Worm (Caenorhabditis elegans) whole organism, early embryonic: Measurements from ENCODE around the gene nlp-11.

Experiments used
- aly-1 ChIP-seq: sonication (generic microtip); optimal IDR thresholded peaks from 2 replicates; lab custom pipeline; 2016; ENCODE audit warnings: missing genetic modification characterization, missing compliant biosample characterization
- ama-1 ChIP-seq: fragments of 150-350 bp; optimal IDR thresholded peaks from 2 replicates; lab custom pipeline; 2014
- ceh-13 ChIP-seq: fragments of 200-800 bp; sonication (Bioruptor generic); optimal IDR thresholded peaks from 2 replicates; lab custom pipeline; 2018; ENCODE audit warnings: mild to moderate bottlenecking, missing genetic modification characterization, missing compliant biosample characterization
- ceh-36 ChIP-seq: sonication (generic microtip); optimal IDR thresholded peaks from 2 replicates; lab custom pipeline; 2016; ENCODE audit warnings: missing genetic modification characterization, inconsistent platforms, missing compliant biosample characterization
- ets-7 ChIP-seq: sonication (generic microtip); optimal IDR thresholded peaks from 2 replicates; lab custom pipeline; 2016; ENCODE audit warnings: missing genotype, missing genetic modification characterization, missing compliant biosample characterization
- flt-1 ChIP-seq: fragments of 200-800 bp; sonication (Bioruptor generic); IDR thresholded peaks from 2 replicates; pipeline ENCODE4 v1.3.6; 2022; ENCODE audit warnings: missing genetic modification characterization, missing compliant biosample characterization
- hnd-1 ChIP-seq: sonication (generic microtip); optimal IDR thresholded peaks from 2 replicates; lab custom pipeline; 2016; ENCODE audit warnings: missing genetic modification characterization, missing compliant biosample characterization
- pes-1 ChIP-seq: fragments of 200-800 bp; sonication (Bioruptor generic); IDR thresholded peaks from 2 replicates; pipeline ENCODE4 v1.3.6; 2022; ENCODE audit warnings: missing genetic modification reagents, missing genetic modification characterization, missing compliant biosample characterization
- tra-4 ChIP-seq: sonication (generic microtip); optimal IDR thresholded peaks from 2 replicates; lab custom pipeline; 2017; ENCODE audit warnings: missing genetic modification characterization, missing compliant biosample characterization

DNA sequence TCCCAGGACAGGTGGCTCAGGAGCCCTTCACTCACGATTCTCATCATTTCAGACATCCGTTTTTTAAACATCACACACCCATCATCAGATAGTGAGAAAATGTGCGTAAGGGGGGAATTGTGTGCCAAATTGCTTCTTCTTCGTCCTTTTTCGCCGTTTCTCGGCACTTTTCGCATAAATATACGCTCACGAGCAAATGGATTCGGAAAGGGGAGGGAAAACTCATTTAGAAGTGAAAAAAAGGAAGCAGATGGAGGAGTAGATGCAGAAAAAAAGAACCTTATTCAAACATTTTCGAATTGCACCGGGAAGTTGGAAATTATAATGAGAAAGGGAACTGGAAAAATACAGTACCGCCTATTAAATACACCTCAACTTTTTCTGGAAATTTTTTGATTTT, 9.7 kb downstream of the nlp-11 start:
- TF ChIP-seq aly-1 (no peak), tra-4 (tag; lab: Kevin White, UChicago) (no peak), ama-1 (lab: Kevin White, UChicago) (no peak), ceh-13 (GFP tag; lab: Kevin White, UChicago) (no peak), flt-1 (no peak), ets-7 (tag; lab: Kevin White, UChicago) (no peak), ceh-36 (tag; lab: Kevin White, UChicago) (no peak), hnd-1 (no peak), pes-1 (no peak)
